Fruit fly (Drosophila melanogaster) whole organism, embryonic: ENCODE results near the gene CG13894.

Experiments used
- B-H2 ChIP-seq: fragments of 200-800 bp; sonication (Bioruptor generic); optimal IDR thresholded peaks from 2 replicates; lab custom pipeline; 2018; ENCODE audit warnings: missing biosample characterization, mild to moderate bottlenecking, missing genetic modification characterization
- CG10267 ChIP-seq: fragments of 200-800 bp; sonication (Bioruptor generic); optimal IDR thresholded peaks from 2 replicates; lab custom pipeline; 2018; ENCODE audit warnings: missing biosample characterization, mild to moderate bottlenecking, missing genetic modification characterization, moderate library complexity
- CG10321 ChIP-seq: fragments of 200-800 bp; sonication (Bioruptor generic); IDR thresholded peaks from 2 replicates; pipeline ENCODE4 v1.3.6; 2022; ENCODE audit warnings: missing biosample characterization, missing genetic modification characterization
- CG10462 ChIP-seq: fragments of 200-800 bp; sonication (Bioruptor generic); optimal IDR thresholded peaks from 2 replicates; lab custom pipeline; 2016; ENCODE audit warnings: missing biosample characterization, missing genetic modification characterization
- CG13287 ChIP-seq: fragments of 200-800 bp; sonication (Bioruptor generic); IDR thresholded peaks from 2 replicates; pipeline ENCODE4 v1.3.6; 2022; ENCODE audit warnings: missing biosample characterization, missing genetic modification characterization; ENCODE audit not compliant: partially characterized antibody
- CG16779 ChIP-seq: fragments of 200-800 bp; sonication (Bioruptor generic); IDR thresholded peaks from 2 replicates; pipeline ENCODE4 v1.3.6; 2022; ENCODE audit warnings: missing biosample characterization, missing genetic modification characterization
- CG17361 ChIP-seq: fragments of 200-800 bp; sonication (Bioruptor generic); IDR thresholded peaks from 3 replicates; pipeline ENCODE4 v1.3.6; 2022; ENCODE audit warnings: missing biosample characterization, missing genetic modification characterization
- CG17612 ChIP-seq: fragments of 200-800 bp; sonication (Bioruptor generic); IDR thresholded peaks from 2 replicates; pipeline ENCODE4 v1.3.6; 2022; ENCODE audit warnings: missing biosample characterization, missing genetic modification characterization
- CG17829 ChIP-seq: fragments of 200-800 bp; optimal IDR thresholded peaks from 2 replicates; lab custom pipeline; 2019; ENCODE audit warnings: missing biosample characterization, mild to moderate bottlenecking, missing genetic modification characterization, moderate library complexity
- CG18476 ChIP-seq: fragments of 200-800 bp; sonication (Bioruptor generic); optimal IDR thresholded peaks from 2 replicates; lab custom pipeline; 2016; ENCODE audit warnings: missing biosample characterization, mild to moderate bottlenecking, missing genetic modification characterization
- CG2129 ChIP-seq: fragments of 200-800 bp; sonication (Bioruptor generic); IDR thresholded peaks from 2 replicates; pipeline ENCODE4 v1.3.6; 2022; ENCODE audit warnings: missing biosample characterization, missing genetic modification characterization; ENCODE audit not compliant: partially characterized antibody
- CG33213 ChIP-seq: fragments of 200-800 bp; sonication (Bioruptor generic); optimal IDR thresholded peaks from 3 replicates; lab custom pipeline; 2016; ENCODE audit warnings: missing biosample characterization, missing genetic modification characterization
- CG3847 ChIP-seq: fragments of 200-800 bp; sonication (Bioruptor generic); IDR thresholded peaks from 2 replicates; pipeline ENCODE4 v1.3.6; 2022; ENCODE audit warnings: missing biosample characterization, missing genetic modification characterization
- CG4707 ChIP-seq: fragments of 200-800 bp; sonication (Bioruptor generic); optimal IDR thresholded peaks from 2 replicates; lab custom pipeline; 2018; ENCODE audit warnings: missing biosample characterization, mild to moderate bottlenecking, missing genetic modification characterization, moderate library complexity
- CG6254 ChIP-seq: fragments of 200-800 bp; sonication (Bioruptor generic); optimal IDR thresholded peaks from 3 replicates; lab custom pipeline; 2017; ENCODE audit warnings: mild to moderate bottlenecking, missing biosample characterization, missing genetic modification reagents, missing genetic modification characterization
- CG6272 ChIP-seq: fragments of 200-800 bp; sonication (Bioruptor generic); IDR thresholded peaks from 2 replicates; pipeline ENCODE4 v1.3.6; 2022; ENCODE audit warnings: missing biosample characterization, missing genetic modification characterization
- CG7556 ChIP-seq: fragments of 200-800 bp; sonication (Bioruptor generic); optimal IDR thresholded peaks from 2 replicates; lab custom pipeline; 2017; ENCODE audit warnings: missing biosample characterization, mild to moderate bottlenecking, missing genetic modification characterization
- CTCF ChIP-seq: fragments of 200-800 bp; sonication (Bioruptor generic); optimal IDR thresholded peaks from 2 replicates; lab custom pipeline; 2017; ENCODE audit warnings: missing biosample characterization, mild to moderate bottlenecking, missing genetic modification characterization, moderate library complexity
- Dad ChIP-seq: fragments of 200-800 bp; sonication (Bioruptor generic); optimal IDR thresholded peaks from 3 replicates; lab custom pipeline; 2016; ENCODE audit warnings: missing biosample characterization, missing genetic modification characterization
- Dip2 ChIP-seq: fragments of 200-800 bp; sonication (Bioruptor generic); IDR thresholded peaks from 2 replicates; pipeline ENCODE4 v1.3.6; 2022; ENCODE audit warnings: missing biosample characterization, missing genetic modification characterization
- Ets65A ChIP-seq: fragments of 200-800 bp; sonication (Bioruptor generic); peaks from one replicate; lab custom pipeline; 2016; ENCODE audit warnings: missing biosample characterization, missing genetic modification characterization
- Fer3 ChIP-seq: fragments of 200-800 bp; sonication (Bioruptor generic); optimal IDR thresholded peaks from 2 replicates; lab custom pipeline; 2018; ENCODE audit warnings: missing biosample characterization, mild to moderate bottlenecking, missing genetic modification characterization, moderate library complexity
- H2.0 ChIP-seq: fragments of 200-800 bp; sonication (Bioruptor generic); IDR thresholded peaks from 2 replicates; pipeline ENCODE4 v1.3.6; 2022; ENCODE audit warnings: missing biosample characterization, missing genetic modification characterization
- HLHmδ ChIP-seq: fragments of 200-800 bp; sonication (Bioruptor generic); optimal IDR thresholded peaks from 2 replicates; lab custom pipeline; 2018; ENCODE audit warnings: missing biosample characterization, mild to moderate bottlenecking, missing genetic modification characterization, moderate library complexity
- Hand ChIP-seq: fragments of 200-800 bp; sonication (Bioruptor generic); optimal IDR thresholded peaks from 2 replicates; lab custom pipeline; 2017; ENCODE audit warnings: mild to moderate bottlenecking, missing biosample characterization, missing genetic modification reagents, missing genetic modification characterization
- HmgD ChIP-seq: fragments of 200-800 bp; sonication (Bioruptor generic); optimal IDR thresholded peaks from 3 replicates; lab custom pipeline; 2016; ENCODE audit warnings: missing biosample characterization, missing genetic modification characterization
- Hr3 ChIP-seq: fragments of 200-800 bp; sonication (Bioruptor generic); optimal IDR thresholded peaks from 3 replicates; lab custom pipeline; 2016; ENCODE audit warnings: missing biosample characterization, missing genetic modification characterization
- Mad ChIP-seq: fragments of 200-800 bp; sonication (Bioruptor generic); optimal IDR thresholded peaks from 2 replicates; lab custom pipeline; 2016; ENCODE audit warnings: missing biosample characterization, missing genetic modification characterization
- Poxn ChIP-seq: fragments of 200-800 bp; sonication (Bioruptor generic); IDR thresholded peaks from 2 replicates; pipeline ENCODE4 v1.3.6; 2022; ENCODE audit warnings: missing biosample characterization, missing genetic modification characterization
- Rx ChIP-seq: fragments of 200-800 bp; sonication (Bioruptor generic); IDR thresholded peaks from 2 replicates; pipeline ENCODE4 v1.3.6; 2022; ENCODE audit warnings: missing biosample characterization, missing genetic modification characterization
- Tbp ChIP-seq: fragments of >200 bp; optimal IDR thresholded peaks from 2 replicates; lab custom pipeline; 2018; ENCODE audit warnings: missing biosample characterization, missing genetic modification characterization
- al ChIP-seq: fragments of 200-800 bp; sonication (Bioruptor generic); IDR thresholded peaks from 2 replicates; pipeline ENCODE4 v1.3.6; 2022; ENCODE audit warnings: missing biosample characterization, missing genetic modification characterization
- ase ChIP-seq: fragments of 200-800 bp; sonication (Bioruptor generic); IDR thresholded peaks from 3 replicates; pipeline ENCODE4 v1.3.6; 2022; ENCODE audit warnings: missing biosample characterization, missing genetic modification characterization
- bbx ChIP-seq: fragments of 200-800 bp; sonication (Bioruptor generic); IDR thresholded peaks from 2 replicates; pipeline ENCODE4 v1.3.6; 2022; ENCODE audit warnings: missing biosample characterization, missing genetic modification characterization; ENCODE audit not compliant: partially characterized antibody
- bigmax ChIP-seq: fragments of 200-800 bp; sonication (Bioruptor generic); optimal IDR thresholded peaks from 2 replicates; lab custom pipeline; 2018; ENCODE audit warnings: missing biosample characterization, mild to moderate bottlenecking, missing genetic modification characterization
- chm ChIP-seq: fragments of 200-800 bp; sonication (Bioruptor generic); IDR thresholded peaks from 2 replicates; pipeline ENCODE4 v1.3.6; 2022; ENCODE audit warnings: missing biosample characterization, missing genetic modification characterization
- danr ChIP-seq: fragments of 200-800 bp; sonication (Bioruptor generic); IDR thresholded peaks from 2 replicates; pipeline ENCODE4 v1.3.6; 2022; ENCODE audit warnings: missing biosample characterization, missing genetic modification characterization
- dmrt99B ChIP-seq: fragments of 200-800 bp; sonication (Bioruptor generic); optimal IDR thresholded peaks from 2 replicates; lab custom pipeline; 2018; ENCODE audit warnings: missing biosample characterization, mild to moderate bottlenecking, missing genetic modification characterization, moderate library complexity
- eyg ChIP-seq: fragments of 200-800 bp; sonication (Bioruptor generic); optimal IDR thresholded peaks from 3 replicates; lab custom pipeline; 2016; ENCODE audit warnings: missing biosample characterization, missing genetic modification characterization
- gro ChIP-seq: fragments of 200-800 bp; sonication (Bioruptor generic); optimal IDR thresholded peaks from 2 replicates; lab custom pipeline; 2016; ENCODE audit warnings: missing biosample characterization, missing genetic modification characterization
- gt ChIP-seq: fragments of 200-800 bp; sonication (Bioruptor generic); IDR thresholded peaks from 2 replicates; pipeline ENCODE4 v1.3.6; 2022; ENCODE audit warnings: missing biosample characterization, missing genetic modification characterization
- ham ChIP-seq: fragments of 200-800 bp; sonication (Bioruptor generic); IDR thresholded peaks from 2 replicates; pipeline ENCODE4 v1.3.6; 2022; ENCODE audit warnings: missing biosample characterization, missing genetic modification characterization
- lola ChIP-seq, 3 experiments: fragments of >200 bp in 2 of 3; fragments of 200-800 bp in 1 of 3; sonication (Bioruptor generic) in 1 of 3; optimal IDR thresholded peaks; 2 replicates each; lab custom pipeline; 2017 to 2019; ENCODE audit warnings: missing biosample characterization in 3 of 3, missing genetic modification characterization in 3 of 3, mild to moderate bottlenecking in 1 of 3, moderate library complexity in 1 of 3
- pb ChIP-seq: fragments of 200-800 bp; sonication (Bioruptor generic); optimal IDR thresholded peaks from 3 replicates; lab custom pipeline; 2016; ENCODE audit warnings: missing biosample characterization, missing genetic modification characterization
- rib ChIP-seq: fragments of 200-800 bp; sonication (Bioruptor generic); IDR thresholded peaks from 2 replicates; pipeline ENCODE4 v1.3.6; 2022; ENCODE audit warnings: missing biosample characterization, missing genetic modification characterization
- slp2 ChIP-seq: fragments of 200-800 bp; sonication (Bioruptor generic); optimal IDR thresholded peaks from 2 replicates; lab custom pipeline; 2016; ENCODE audit warnings: missing biosample characterization, missing genetic modification characterization
- stc ChIP-seq: fragments of 200-800 bp; sonication (Bioruptor generic); IDR thresholded peaks from 2 replicates; pipeline ENCODE4 v1.3.6; 2022; ENCODE audit warnings: missing biosample characterization, missing genetic modification characterization
- tup ChIP-seq: fragments of 200-800 bp; sonication (Bioruptor generic); optimal IDR thresholded peaks from 2 replicates; lab custom pipeline; 2016; ENCODE audit warnings: missing biosample characterization, mild to moderate bottlenecking, missing genetic modification characterization, moderate library complexity
- twi ChIP-seq: fragments of 200-800 bp; optimal IDR thresholded peaks from 2 replicates; lab custom pipeline; 2019; ENCODE audit warnings: missing biosample characterization, mild to moderate bottlenecking, missing genetic modification characterization, moderate library complexity
- vfl ChIP-seq: fragments of 200-800 bp; sonication (Bioruptor generic); optimal IDR thresholded peaks from 2 replicates; lab custom pipeline; 2016; ENCODE audit warnings: missing biosample characterization, missing genetic modification characterization
- vnd ChIP-seq: fragments of 200-800 bp; sonication (Bioruptor generic); IDR thresholded peaks from 3 replicates; pipeline ENCODE4 v1.3.6; 2022; ENCODE audit warnings: missing biosample characterization, missing genetic modification characterization; ENCODE audit not compliant: partially characterized antibody
- vvl ChIP-seq: fragments of 200-800 bp; sonication (Bioruptor generic); IDR thresholded peaks from 2 replicates; pipeline ENCODE4 v1.3.6; 2022; ENCODE audit warnings: missing biosample characterization, missing genetic modification characterization
- wek ChIP-seq: fragments of 200-800 bp; sonication (Bioruptor generic); optimal IDR thresholded peaks from 3 replicates; lab custom pipeline; 2018; ENCODE audit warnings: missing biosample characterization, mild to moderate bottlenecking, missing genetic modification characterization, moderate library complexity

The CG13894 gene

DNA sequence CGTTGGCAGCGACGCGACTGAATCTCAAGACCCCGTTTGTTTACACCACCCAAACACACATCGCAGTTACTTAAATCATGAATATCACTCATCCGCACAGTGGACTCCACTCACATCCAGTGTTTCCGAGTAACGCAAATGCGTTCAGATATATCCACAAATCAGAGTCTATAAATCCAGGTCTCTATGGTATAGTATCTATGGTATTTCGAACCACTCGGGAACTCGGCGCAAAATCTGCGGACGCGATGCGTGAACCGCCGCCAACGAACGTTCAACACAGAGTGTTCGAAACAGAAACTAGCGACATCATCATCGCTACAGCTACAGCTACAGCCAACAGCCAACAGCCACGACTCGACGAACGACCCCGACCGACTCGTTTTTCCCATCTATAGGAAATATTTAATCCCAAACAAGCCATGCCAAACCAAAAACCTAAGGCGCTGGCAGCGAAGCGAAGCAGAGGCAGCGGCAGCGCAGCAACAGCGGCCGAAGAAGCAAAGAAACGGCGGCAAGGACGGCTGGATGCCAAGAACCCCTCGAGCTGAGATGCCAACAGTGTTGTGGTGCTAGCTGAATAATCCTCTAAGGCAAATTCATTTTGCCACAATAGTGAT is at the start of gene CG13894 (continued):
- TF ChIP-seq Tbp (GFP tag; lab: Kevin White, UChicago) (no peak), CG17361 (no peak), CG13287 (GFP tag; lab: Robert Waterston, UW) (no peak), vfl (GFP tag; lab: Kevin White, UChicago) (no peak), ase (GFP tag; lab: Robert Waterston, UW) (no peak; the same call in 2 of the 3 replicates), danr (no peak), lola (GFP tag; optimal IDR thresholded peaks at IDR 0.05; lab: Kevin White, UChicago) (no peak), HLHmδ (GFP tag; lab: Kevin White, UChicago) (no peak), bbx (GFP tag; lab: Robert Waterston, UW) (no peak), ham (no peak), Mad (GFP tag; lab: Kevin White, UChicago) (no peak), gro (GFP tag; lab: Kevin White, UChicago) (peak; percentile 23), CG10321 (GFP tag; lab: Robert Waterston, UW) (no peak), CG17612 (GFP tag; lab: Robert Waterston, UW) (no peak), Hand (GFP tag; lab: Kevin White, UChicago) (no peak), pb (GFP tag; lab: Kevin White, UChicago) (no peak), wek (no peak), CG6254 (no peak), al (no peak), Poxn (no peak), Hr3 (no peak), CG18476 (no peak), Ets65A (GFP tag; lab: Kevin White, UChicago) (no peak), Fer3 (no peak), bigmax (GFP tag; lab: Kevin White, UChicago) (no peak), CG6272 (no peak), eyg (GFP tag; lab: Kevin White, UChicago) (no peak), twi (tag; lab: Kevin White, UChicago) (no peak), tup (GFP tag; lab: Kevin White, UChicago) (no peak), Rx (GFP tag; lab: Robert Waterston, UW) (no peak), H2.0 (no peak), CTCF (GFP tag; lab: Kevin White, UChicago) (no peak), CG33213 (GFP tag; lab: Kevin White, UChicago) (no peak), CG4707 (no peak), CG2129 (no peak), CG7556 (GFP tag; lab: Kevin White, UChicago) (no peak), CG10267 (tag; lab: Kevin White, UChicago) (no peak), slp2 (GFP tag; lab: Kevin White, UChicago) (peak; percentile 25), HmgD (GFP tag; lab: Kevin White, UChicago) (no peak), gt (GFP tag; lab: Robert Waterston, UW) (no peak), rib (no peak), CG16779 (GFP tag; lab: Robert Waterston, UW) (no peak), CG10462 (no peak), stc (GFP tag; lab: Robert Waterston, UW) (no peak), dmrt99B (no peak), CG17829 (tag; lab: Kevin White, UChicago) (no peak), CG3847 (GFP tag; lab: Robert Waterston, UW) (no peak), Dip2 (GFP tag; lab: Robert Waterston, UW) (no peak), chm (GFP tag; lab: Robert Waterston, UW) (peak; percentile 77), vvl (GFP tag; lab: Robert Waterston, UW) (peak; percentile 54), vnd (GFP tag; lab: Robert Waterston, UW) (no peak), B-H2 (GFP tag; lab: Kevin White, UChicago) (no peak), Dad (GFP tag; lab: Kevin White, UChicago) (no peak)
